Worm (Caenorhabditis elegans) whole organism, L1 larva: ENCODE data around the gene zig-13.
A peak's percentile ranks its signal among the peaks of the same experiment; 100 is the strongest.

ENCODE experiments used
- C16A3.4 ChIP-seq: fragments of 150-350 bp; optimal IDR thresholded peaks from 2 replicates; lab custom pipeline; 2014; ENCODE audit warnings: missing biosample characterization, missing genetic modification characterization
- Y116A8C.19 ChIP-seq: sonication (generic microtip); optimal IDR thresholded peaks from 2 replicates; lab custom pipeline; 2016; ENCODE audit warnings: missing compliant biosample characterization, missing genetic modification characterization, borderline replicate concordance
- alr-1 ChIP-seq: fragments of 200-800 bp; sonication (Bioruptor generic); optimal IDR thresholded peaks from 2 replicates; lab custom pipeline; 2018; ENCODE audit warnings: borderline replicate concordance, mild to moderate bottlenecking, missing genetic modification characterization, missing compliant biosample characterization
- ceh-63 ChIP-seq: fragments of 200-800 bp; sonication (Bioruptor generic); optimal IDR thresholded peaks from 2 replicates; lab custom pipeline; 2018; ENCODE audit warnings: mild to moderate bottlenecking, missing genetic modification characterization, missing compliant biosample characterization
- ces-1 ChIP-seq: fragments of 150-350 bp; optimal IDR thresholded peaks from 2 replicates; lab custom pipeline; 2014; ENCODE audit warnings: missing biosample characterization, missing genetic modification reagents, missing genetic modification characterization
- dsc-1 ChIP-seq: sonication (generic microtip); optimal IDR thresholded peaks from 2 replicates; lab custom pipeline; 2016; ENCODE audit warnings: mild to moderate bottlenecking, missing genetic modification characterization, missing compliant biosample characterization
- efl-1 ChIP-seq, 4 experiments: fragments of 150-350 bp; optimal IDR thresholded peaks in 3 of 4; peaks in 1 of 4; 1 replicate in 1 of 4; 2 replicates in 3 of 4; lab custom pipeline; 2014; ENCODE audit warnings: missing biosample characterization in 2 of 4, missing genetic modification characterization in 2 of 4, missing genetic modification reagents in 2 of 4
- efl-3 ChIP-seq: fragments of 200-800 bp; sonication (Bioruptor generic); optimal IDR thresholded peaks from 2 replicates; lab custom pipeline; 2018; ENCODE audit warnings: mild to moderate bottlenecking, missing genetic modification characterization, missing compliant biosample characterization
- egl-13 ChIP-seq: sonication (generic microtip); optimal IDR thresholded peaks from 2 replicates; lab custom pipeline; 2016; ENCODE audit warnings: missing genotype, missing genetic modification reagents, missing genetic modification characterization, missing compliant biosample characterization
- elt-3 ChIP-seq, 6 experiments: fragments of 150-350 bp in 1 of 6; sonication (generic microtip); optimal IDR thresholded peaks; 2 replicates each; lab custom pipeline; 2017 to 2018; ENCODE audit warnings: missing biosample characterization in 6 of 6, missing genetic modification characterization in 6 of 6, inconsistent platforms in 1 of 6
- hlh-17 ChIP-seq: fragments of 200-800 bp; sonication (Bioruptor generic); optimal IDR thresholded peaks from 2 replicates; lab custom pipeline; 2018; ENCODE audit warnings: missing genetic modification characterization, mild to moderate bottlenecking, missing compliant biosample characterization, moderate library complexity, borderline replicate concordance
- hpl-2 ChIP-seq: fragments of 150-350 bp; optimal IDR thresholded peaks from 2 replicates; lab custom pipeline; 2014; ENCODE audit warnings: missing biosample characterization, missing genetic modification reagents, missing genetic modification characterization
- lin-14 ChIP-seq: fragments of 200-800 bp; sonication (Bioruptor generic); optimal IDR thresholded peaks from 2 replicates; lab custom pipeline; 2018; ENCODE audit warnings: mild to moderate bottlenecking, missing genetic modification characterization, moderate library complexity, missing compliant biosample characterization
- lsy-2 ChIP-seq, 2 experiments: fragments of 150-350 bp; optimal IDR thresholded peaks; 2 replicates each; lab custom pipeline; 2014; ENCODE audit warnings: missing biosample characterization in 2 of 2, missing genetic modification characterization in 2 of 2
- mab-9 ChIP-seq: fragments of 200-800 bp; sonication (Bioruptor generic); IDR thresholded peaks from 2 replicates; pipeline ENCODE4 v1.3.6; 2022; ENCODE audit warnings: missing genetic modification reagents, missing genetic modification characterization, missing compliant biosample characterization
- mdl-1 ChIP-seq, 2 experiments: fragments of 150-350 bp; optimal IDR thresholded peaks; 2 replicates each; lab custom pipeline; 2014 to 2017; ENCODE audit warnings: missing biosample characterization in 2 of 2, missing genetic modification characterization in 2 of 2, inconsistent platforms in 1 of 2
- nhr-11 ChIP-seq: fragments of 150-350 bp; optimal IDR thresholded peaks from 2 replicates; lab custom pipeline; 2014; ENCODE audit warnings: missing biosample characterization, missing genetic modification characterization
- nhr-20 ChIP-seq: sonication (generic microtip); optimal IDR thresholded peaks from 2 replicates; lab custom pipeline; 2016; ENCODE audit warnings: mild to moderate bottlenecking, missing genetic modification characterization, missing compliant biosample characterization
- nhr-28 ChIP-seq: fragments of 150-350 bp; optimal IDR thresholded peaks from 2 replicates; lab custom pipeline; 2014; ENCODE audit warnings: missing biosample characterization, missing genetic modification characterization
- nhr-47 ChIP-seq: sonication (generic microtip); optimal IDR thresholded peaks from 2 replicates; lab custom pipeline; 2016; ENCODE audit warnings: mild to moderate bottlenecking, missing genetic modification characterization, moderate library complexity, missing compliant biosample characterization
- nhr-77 ChIP-seq: fragments of 150-350 bp; optimal IDR thresholded peaks from 2 replicates; lab custom pipeline; 2014; ENCODE audit warnings: missing biosample characterization, missing genetic modification characterization
- nhr-84 ChIP-seq: sonication (generic microtip); optimal IDR thresholded peaks from 2 replicates; lab custom pipeline; 2017; ENCODE audit warnings: missing biosample characterization, missing genetic modification characterization
- pqm-1 ChIP-seq: sonication (generic microtip); optimal IDR thresholded peaks from 3 replicates; lab custom pipeline; 2017; ENCODE audit warnings: missing biosample characterization, missing genetic modification characterization
- rnt-1 ChIP-seq: sonication (generic microtip); optimal IDR thresholded peaks from 2 replicates; lab custom pipeline; 2016; ENCODE audit warnings: mild to moderate bottlenecking, missing genetic modification characterization, moderate library complexity, missing compliant biosample characterization
- snpc-4 ChIP-seq: fragments of 150-350 bp; optimal IDR thresholded peaks from 2 replicates; lab custom pipeline; 2014; ENCODE audit warnings: missing biosample characterization, missing genetic modification characterization
- sptf-1 ChIP-seq: fragments of 150-350 bp; optimal IDR thresholded peaks from 2 replicates; lab custom pipeline; 2014; ENCODE audit warnings: missing biosample characterization, missing genetic modification characterization
- swsn-7 ChIP-seq: sonication (generic microtip); optimal IDR thresholded peaks from 2 replicates; lab custom pipeline; 2016; ENCODE audit warnings: missing genetic modification characterization, missing compliant biosample characterization
- tbx-2 ChIP-seq: sonication (generic microtip); optimal IDR thresholded peaks from 2 replicates; lab custom pipeline; 2016; ENCODE audit warnings: missing genetic modification characterization, missing compliant biosample characterization
- tlp-1 ChIP-seq: fragments of 150-350 bp; optimal IDR thresholded peaks from 2 replicates; lab custom pipeline; 2014; ENCODE audit warnings: missing biosample characterization, missing genetic modification characterization
- unc-130 ChIP-seq: fragments of 150-350 bp; optimal IDR thresholded peaks from 2 replicates; lab custom pipeline; 2017; ENCODE audit warnings: missing biosample characterization, missing genetic modification characterization, inconsistent platforms
- unc-62 ChIP-seq: fragments of 150-350 bp; optimal IDR thresholded peaks from 2 replicates; lab custom pipeline; 2014; ENCODE audit warnings: missing biosample characterization, missing genetic modification reagents, missing genetic modification characterization
- unc-98 ChIP-seq: fragments of 200-800 bp; sonication (Bioruptor generic); IDR thresholded peaks from 2 replicates; pipeline ENCODE4 v1.3.6; 2022; ENCODE audit warnings: missing genetic modification characterization, missing compliant biosample characterization
- xbp-1 ChIP-seq: sonication (generic microtip); optimal IDR thresholded peaks from 2 replicates; lab custom pipeline; 2016; ENCODE audit warnings: missing genetic modification characterization, missing compliant biosample characterization
- zip-4 ChIP-seq: fragments of 200-800 bp; sonication (Bioruptor generic); optimal IDR thresholded peaks from 2 replicates; lab custom pipeline; 2018; ENCODE audit warnings: mild to moderate bottlenecking, missing genetic modification characterization, moderate library complexity, missing compliant biosample characterization
- ztf-11 ChIP-seq, 2 experiments: sonication (generic microtip); optimal IDR thresholded peaks; 2 replicates each; lab custom pipeline; 2016 to 2017; ENCODE audit warnings: missing genetic modification characterization in 2 of 2, missing biosample characterization in 1 of 2, missing compliant biosample characterization in 1 of 2

zig-13 gene

ce11 chrIII:117857-118256 is 38.7 kb downstream of the zig-13 start:
- TF ChIP-seq nhr-20 (tag; lab: Kevin White, UChicago) (no peak), elt-3 (tag; optimal IDR thresholded peaks at IDR 0.05; lab: Kevin White, UChicago) (no peak), rnt-1 (tag; lab: Kevin White, UChicago) (no peak), ceh-63 (no peak), nhr-77 (no peak), unc-98 (GFP tag; lab: Robert Waterston, UW) (no peak), dsc-1 (tag; lab: Kevin White, UChicago) (no peak), ztf-11 (tag; optimal IDR thresholded peaks at IDR 0.05; lab: Kevin White, UChicago) (no peak), nhr-47 (tag; lab: Kevin White, UChicago) (no peak), nhr-28 (tag; lab: Kevin White, UChicago) (no peak), alr-1 (tag; lab: Kevin White, UChicago) (no peak), Y116A8C.19 (tag; lab: Kevin White, UChicago) (no peak), hpl-2 (no peak), tlp-1 (tag; lab: Kevin White, UChicago) (no peak), nhr-11 (tag; lab: Kevin White, UChicago) (no peak), hlh-17 (GFP tag; lab: Kevin White, UChicago) (no peak), nhr-84 (tag; lab: Kevin White, UChicago) (no peak)

ce11 chrIII:117210-117609 is 39.3 kb downstream of the zig-13 start, which contains the start of gene C29F9.5:
Gene C29F9.5, plus strand, starts transcription at chrIII:117510.
- no peak for TF ChIP-seq mdl-1 (tag; optimal IDR thresholded peaks at IDR 0.05; lab: Kevin White, UChicago)
- TF ChIP-seq lsy-2 (tag; optimal IDR thresholded peaks at IDR 0.05; lab: Kevin White, UChicago): no peak
- no peak for TF ChIP-seq hlh-17 (GFP tag; lab: Kevin White, UChicago)
- TF ChIP-seq ceh-63: no peak
- no peak for TF ChIP-seq unc-130 (tag; lab: Kevin White, UChicago)
- TF ChIP-seq unc-62: no peak
- no peak for TF ChIP-seq lin-14 (GFP tag; lab: Kevin White, UChicago)
- TF ChIP-seq egl-13 (tag; lab: Kevin White, UChicago): no peak
- TF ChIP-seq alr-1 (tag; lab: Kevin White, UChicago): no peak
- TF ChIP-seq tbx-2 (tag; lab: Kevin White, UChicago): no peak
- no peak for TF ChIP-seq swsn-7
- no peak for TF ChIP-seq efl-3 (GFP tag; lab: Kevin White, UChicago)
- no peak for TF ChIP-seq ces-1 (GFP tag; lab: Kevin White, UChicago)
- no peak for TF ChIP-seq snpc-4 (tag; lab: Kevin White, UChicago)
- no peak for TF ChIP-seq zip-4 (GFP tag; lab: Kevin White, UChicago)
- no peak for TF ChIP-seq pqm-1 (tag; lab: Kevin White, UChicago)
- no peak for TF ChIP-seq mab-9 (GFP tag; lab: Robert Waterston, UW)
- no peak for TF ChIP-seq sptf-1 (tag; lab: Kevin White, UChicago)
- TF ChIP-seq C16A3.4 (tag; lab: Kevin White, UChicago): no peak

DNA sequence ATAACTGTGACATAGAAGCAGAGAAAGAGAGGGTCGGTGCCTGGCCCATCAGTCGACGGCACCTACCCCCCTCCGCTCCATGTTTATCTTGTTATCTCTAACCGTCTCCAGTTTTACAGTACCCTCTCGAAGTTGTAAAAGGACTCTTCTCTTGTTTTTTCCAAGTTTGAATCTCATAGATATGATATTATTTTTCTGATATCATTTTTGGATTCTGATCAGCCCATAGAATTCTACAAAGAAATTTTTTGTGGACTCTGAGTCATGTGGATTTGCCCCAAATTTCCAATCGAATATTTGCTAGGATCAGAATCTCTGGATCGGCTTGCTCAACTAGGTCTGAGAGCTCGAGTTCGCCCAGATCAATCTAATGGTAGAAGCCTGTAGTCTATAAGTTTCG is 41.9 kb downstream of the zig-13 start, which contains the start of gene C29F9.6:
C29F9.6 (plus strand) TSS at position 301 of the 400 bp plus-strand sequence.
- TF ChIP-seq efl-1 (optimal IDR thresholded peaks at IDR 0.05; lab: Kevin White, UChicago) (no peak), efl-1 (GFP tag; optimal IDR thresholded peaks at IDR 0.05 in 1 of 2; lab: Kevin White, UChicago) (peak in 1 of 2 experiments; percentile 66), xbp-1 (no peak)
